Worm (Caenorhabditis elegans) whole organism, L4/young adult: ENCODE data around the gene cdr-1.
"Not testable (repeated sequence)": the region's sequence is repeated elsewhere in the genome, so short reads cannot be mapped to it uniquely, and the experiment has no call there.

Experiments used
- W03F9.2 ChIP-seq: fragments of 150-350 bp; optimal IDR thresholded peaks from 2 replicates; lab custom pipeline; 2014; ENCODE audit warnings: missing biosample characterization, missing genetic modification characterization
- dao-5 ChIP-seq: sonication (generic microtip); optimal IDR thresholded peaks from 2 replicates; lab custom pipeline; 2016; ENCODE audit warnings: missing genotype, missing genetic modification characterization, moderate library complexity, missing compliant biosample characterization
- him-1 ChIP-seq: sonication (generic microtip); optimal IDR thresholded peaks from 2 replicates; lab custom pipeline; 2016; ENCODE audit warnings: missing genotype, missing genetic modification reagents, missing genetic modification characterization, missing compliant biosample characterization

- TF ChIP-seq him-1, W03F9.2, dao-5 (tag; lab: Kevin White, UChicago): not testable (repeated sequence)
Observed at ce11 chrV:15905530-15905929, 15.6 kb upstream of the cdr-1 start, which contains the start of the genes F35E8.1 and F35E8.2.
